Worm (Caenorhabditis elegans) whole organism, dauer: ENCODE results near the gene Y57G11C.20.
"Not testable (repeated sequence)": the region's sequence is repeated elsewhere in the genome, so short reads cannot be mapped to it uniquely, and the experiment has no call there.

ENCODE experiments used
- unc-62 ChIP-seq: sonication (generic microtip); optimal IDR thresholded peaks from 2 replicates; lab custom pipeline; 2017; ENCODE audit warnings: missing biosample characterization, missing genetic modification reagents, missing genetic modification characterization

Y57G11C.20 gene

DNA sequence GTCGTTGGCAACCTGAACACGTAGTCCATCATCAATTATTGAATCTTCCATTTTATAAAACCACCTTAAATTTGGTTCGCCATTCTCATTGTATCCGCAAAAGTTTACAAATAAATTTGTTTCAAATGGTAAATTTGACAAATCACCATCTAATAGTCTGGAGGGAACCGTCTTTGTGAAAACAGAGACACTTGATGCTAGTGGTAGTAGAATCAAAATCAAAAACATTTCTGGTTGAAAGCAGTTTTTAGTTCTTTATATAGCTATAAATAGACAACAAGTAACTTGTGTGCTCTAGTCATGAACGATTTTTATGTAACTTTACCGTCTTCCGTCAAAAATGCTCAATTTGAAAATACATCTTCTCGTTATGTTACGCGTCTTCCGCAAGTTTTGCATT lies at the start of gene Y57G11C.20:
TSS of gene Y57G11C.20 (plus strand) at position 301 of the 400 bp plus-strand sequence.
- TF ChIP-seq unc-62 (GFP tag; lab: Kevin White, UChicago) = not testable (repeated sequence)

DNA sequence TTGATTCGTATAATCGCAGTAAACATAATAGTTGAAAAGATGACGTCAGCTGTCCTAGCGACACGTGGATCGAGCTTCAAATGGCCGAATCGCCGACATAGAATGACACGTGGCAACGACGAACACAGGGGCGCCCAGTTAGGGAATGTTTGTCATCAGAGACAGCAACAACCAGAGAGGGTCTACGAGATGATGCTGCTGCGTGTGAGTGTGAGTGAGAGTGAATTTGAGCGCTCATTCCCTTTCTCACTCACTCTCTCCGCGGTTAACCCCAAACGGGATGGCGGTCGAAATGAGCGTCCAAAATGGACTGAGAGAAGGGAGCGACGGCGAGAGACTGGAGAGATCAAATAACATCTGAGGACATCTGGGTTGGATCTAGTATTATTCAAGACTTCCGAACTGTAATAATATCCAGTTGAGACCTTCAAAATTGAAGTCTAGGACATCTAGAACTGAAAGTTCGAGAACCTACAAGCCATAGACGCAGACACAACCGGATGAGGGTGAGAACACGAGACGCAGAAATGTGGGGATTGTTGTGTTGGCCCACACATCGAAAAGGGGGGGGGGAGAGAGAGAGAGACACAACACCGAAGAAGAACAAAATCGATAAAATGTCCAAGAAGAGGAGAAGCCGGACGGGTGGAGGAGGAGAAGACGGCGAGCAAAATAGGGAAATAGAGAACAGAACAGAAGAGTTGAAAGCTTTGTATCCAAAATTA lies 49.1 kb upstream of the Y57G11C.20 start:
- TF ChIP-seq unc-62 (GFP tag; lab: Kevin White, UChicago) = no peak

DNA sequence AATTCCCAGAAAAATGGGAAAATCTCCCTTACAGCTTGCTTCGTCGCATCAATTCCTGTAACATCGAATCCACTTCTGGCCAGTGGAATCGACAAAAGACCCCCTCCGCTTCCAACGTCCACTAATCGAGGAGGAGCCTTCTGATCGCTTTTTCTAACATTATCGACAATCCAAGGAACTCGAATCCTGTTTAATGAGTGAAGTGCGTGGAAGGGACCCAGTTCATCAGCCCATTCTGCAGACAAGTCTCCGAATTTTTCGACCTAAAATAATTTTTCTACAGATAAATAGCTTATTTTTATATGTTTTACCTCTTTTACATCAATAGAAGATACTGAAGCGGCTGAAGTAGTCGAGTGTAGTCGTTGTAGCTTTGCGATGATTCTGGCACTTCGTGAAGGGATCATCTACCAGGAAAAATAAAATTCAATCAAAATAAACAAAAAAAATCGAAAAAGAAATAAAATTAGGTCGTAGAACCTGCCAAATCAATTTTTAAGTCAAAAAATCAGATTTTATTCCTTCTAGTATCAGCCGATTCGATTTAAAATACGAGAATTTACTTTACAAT lies 47.2 kb upstream of the Y57G11C.20 start, which contains the start of gene coq-3:
TSS of gene coq-3 (minus strand) at position 407 of the 571 bp plus-strand sequence.
- TF ChIP-seq unc-62 (GFP tag; lab: Kevin White, UChicago) = no peak

DNA sequence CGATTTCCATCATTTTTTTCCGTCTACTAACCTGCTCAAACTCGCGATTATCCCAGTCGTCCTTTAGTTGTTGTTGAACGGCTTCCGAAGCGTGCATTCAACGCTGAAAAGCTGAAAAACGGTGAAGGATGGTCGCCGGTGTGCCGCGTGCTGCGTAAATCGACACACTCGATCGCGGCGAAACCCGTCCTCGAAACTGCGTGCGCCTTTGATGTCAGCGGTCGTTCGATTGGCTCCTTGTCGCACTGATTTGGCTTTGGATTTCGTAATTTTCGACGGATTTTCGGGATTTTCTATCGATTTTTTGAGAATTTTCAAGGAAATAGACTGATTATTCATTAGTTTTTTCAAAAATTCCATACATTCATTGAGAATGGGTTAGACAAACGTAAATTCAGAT lies 45.8 kb upstream of the Y57G11C.20 start, which contains the start of the genes Y57G11C.1147 and nuo-3:
TSS of gene Y57G11C.1147 (minus strand) at position 161 of the 400 bp plus-strand sequence.
TSS of gene nuo-3 (minus strand) at position 191 of the 400 bp plus-strand sequence.
- TF ChIP-seq unc-62 (GFP tag; lab: Kevin White, UChicago) = no peak

DNA sequence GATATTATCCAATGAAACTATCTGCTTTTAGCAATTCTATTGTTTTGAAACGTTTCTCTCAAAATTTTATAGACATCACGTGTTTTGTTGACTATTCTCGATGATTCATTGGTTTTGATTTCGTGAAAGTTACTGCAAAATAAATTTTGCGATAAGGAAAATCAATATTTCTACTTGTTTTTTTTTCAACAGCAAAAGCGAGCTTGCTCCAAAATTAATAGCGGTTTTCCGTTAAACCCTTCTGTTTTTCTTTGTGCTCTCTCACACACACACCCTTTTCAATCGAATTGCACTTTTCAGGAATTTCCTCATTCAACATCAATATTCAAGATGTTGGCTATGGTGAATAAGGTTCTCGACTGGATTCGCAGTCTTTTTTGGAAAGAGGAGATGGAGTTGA lies 45.3 kb upstream of the Y57G11C.20 start, which contains the start of gene arl-8:
TSS of gene arl-8 (plus strand) at position 301 of the 400 bp plus-strand sequence.
- TF ChIP-seq unc-62 (GFP tag; lab: Kevin White, UChicago) = no peak

DNA sequence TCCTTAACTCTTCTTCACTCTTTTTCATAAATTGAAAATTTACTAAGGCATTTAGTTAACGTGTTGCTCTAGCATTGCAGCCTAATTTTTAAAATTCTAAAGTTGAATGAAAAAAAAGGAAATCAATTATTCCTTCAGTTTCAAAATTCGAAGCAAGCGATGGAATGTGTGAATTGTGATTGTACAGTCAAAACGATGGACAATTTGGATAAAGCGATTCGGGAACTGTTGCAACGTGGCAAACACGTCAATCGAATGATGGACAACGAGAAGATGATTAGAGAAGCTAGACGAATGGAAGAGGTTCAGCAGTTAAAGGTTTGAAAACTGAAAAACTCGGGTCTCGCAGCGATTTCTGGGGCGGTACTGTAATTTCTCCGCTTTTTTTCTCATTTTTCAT lies 44.0 kb upstream of the Y57G11C.20 start, which contains the start of gene Y57G11C.14:
TSS of gene Y57G11C.14 (plus strand) at position 126 of the 400 bp plus-strand sequence.
- TF ChIP-seq unc-62 (GFP tag; lab: Kevin White, UChicago) = no peak

DNA sequence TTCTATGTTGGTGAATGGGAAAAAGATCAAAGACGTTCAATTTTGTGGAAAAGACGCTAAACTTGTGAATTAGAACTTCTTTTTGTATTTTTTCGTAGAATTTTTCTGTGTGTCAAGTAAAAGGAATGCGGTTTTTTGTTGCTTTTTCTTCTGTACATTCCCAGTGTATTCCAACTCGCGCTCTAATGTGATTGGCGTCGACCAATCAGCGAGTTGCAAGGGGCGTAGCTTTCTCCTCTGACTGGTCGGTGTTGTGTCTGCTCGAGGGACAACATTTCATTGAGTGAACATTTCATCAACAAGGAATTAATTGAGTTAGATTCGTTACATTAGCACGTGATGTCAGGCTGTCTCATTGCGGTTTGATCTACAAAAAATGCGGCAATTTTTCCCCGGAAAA lies 42.2 kb upstream of the Y57G11C.20 start:
- TF ChIP-seq unc-62 (GFP tag; lab: Kevin White, UChicago) = no peak

DNA sequence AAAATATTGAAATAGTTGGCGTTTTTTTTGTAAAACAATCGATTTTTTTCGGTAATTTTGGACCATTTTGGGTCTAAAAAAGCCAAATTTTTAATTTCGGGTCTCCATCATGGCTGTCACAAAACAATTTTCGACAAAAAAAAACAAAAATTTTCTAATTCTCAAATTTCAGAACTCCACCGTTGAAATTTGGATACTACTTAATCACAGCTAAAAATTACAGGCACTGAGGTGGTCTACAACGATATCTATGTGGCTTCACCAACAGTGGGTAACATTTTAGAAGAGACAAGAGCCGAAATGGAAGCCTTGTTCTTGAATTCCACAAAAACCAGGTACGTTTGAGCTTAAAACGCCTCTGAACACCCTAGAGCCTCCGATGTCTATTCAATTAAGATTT lies 40.8 kb upstream of the Y57G11C.20 start, which contains the start of gene Y57G11C.1142:
TSS of gene Y57G11C.1142 (plus strand) at position 301 of the 400 bp plus-strand sequence.
- no peak for TF ChIP-seq unc-62 (GFP tag; lab: Kevin White, UChicago)

DNA sequence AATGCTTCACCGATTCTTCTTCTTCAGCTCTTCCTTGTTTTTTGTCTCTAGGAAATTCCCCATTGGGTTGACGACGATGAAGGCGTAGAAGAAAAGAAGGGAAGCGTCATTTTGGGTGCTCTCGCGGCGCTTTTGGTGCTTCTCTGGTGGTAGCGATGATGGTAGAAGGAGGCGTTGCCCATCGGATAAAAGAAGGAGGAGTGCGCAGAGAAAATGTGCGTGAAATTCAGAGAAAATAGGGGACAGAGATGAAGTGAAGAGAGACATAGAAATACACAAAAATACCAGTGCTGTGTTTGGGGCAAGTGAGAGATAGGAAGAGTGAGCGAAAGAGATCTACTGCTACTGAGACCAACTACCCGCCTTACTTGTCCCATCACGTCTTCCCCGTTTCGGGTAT lies 36.3 kb upstream of the Y57G11C.20 start, which contains the start of gene oig-5:
TSS of gene oig-5 (plus strand) at position 301 of the 400 bp plus-strand sequence.
- no peak for TF ChIP-seq unc-62 (GFP tag; lab: Kevin White, UChicago)

DNA sequence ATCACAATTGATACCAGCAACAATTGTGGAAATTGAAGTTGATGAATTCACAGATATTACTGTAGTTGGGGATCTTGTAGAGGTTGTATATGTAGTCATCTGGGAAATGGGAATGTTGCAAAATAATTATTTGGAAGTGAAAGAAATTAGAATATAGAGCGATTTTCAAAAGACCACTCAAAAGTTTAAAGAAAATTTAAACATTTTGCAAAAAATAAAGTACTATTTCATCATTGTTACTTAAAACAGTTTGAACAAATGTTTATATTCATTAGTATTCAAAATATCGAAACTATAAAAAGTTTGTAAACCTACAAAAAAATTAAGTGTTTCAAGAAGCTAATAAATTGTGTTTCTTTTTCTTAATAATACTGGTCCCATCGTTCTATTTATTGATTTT lies 26.9 kb upstream of the Y57G11C.20 start, which contains the start of gene Y57G11C.46:
TSS of gene Y57G11C.46 (minus strand) at position 101 of the 400 bp plus-strand sequence.
- TF ChIP-seq unc-62 (GFP tag; lab: Kevin White, UChicago) = no peak

DNA sequence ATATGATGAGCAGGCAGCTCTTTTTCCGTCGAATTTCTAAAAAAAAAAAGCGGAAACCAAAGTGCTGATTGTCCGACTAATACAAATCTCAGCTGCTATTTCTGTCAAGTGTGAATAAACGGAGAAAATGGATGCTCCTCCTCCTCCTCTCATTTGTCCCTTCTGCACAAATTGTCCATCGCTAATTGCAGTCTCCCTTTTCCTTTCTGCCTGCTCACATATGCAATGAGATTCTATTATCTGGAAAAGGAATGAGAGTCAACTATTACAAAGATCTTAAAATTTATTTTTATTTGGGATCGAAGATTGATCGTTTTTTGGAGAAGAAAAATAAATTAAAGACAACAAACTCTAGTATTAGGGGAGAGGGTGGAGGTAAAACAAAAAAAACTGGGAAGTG lies 20.9 kb upstream of the Y57G11C.20 start:
- TF ChIP-seq unc-62 (GFP tag; lab: Kevin White, UChicago) = no peak

DNA sequence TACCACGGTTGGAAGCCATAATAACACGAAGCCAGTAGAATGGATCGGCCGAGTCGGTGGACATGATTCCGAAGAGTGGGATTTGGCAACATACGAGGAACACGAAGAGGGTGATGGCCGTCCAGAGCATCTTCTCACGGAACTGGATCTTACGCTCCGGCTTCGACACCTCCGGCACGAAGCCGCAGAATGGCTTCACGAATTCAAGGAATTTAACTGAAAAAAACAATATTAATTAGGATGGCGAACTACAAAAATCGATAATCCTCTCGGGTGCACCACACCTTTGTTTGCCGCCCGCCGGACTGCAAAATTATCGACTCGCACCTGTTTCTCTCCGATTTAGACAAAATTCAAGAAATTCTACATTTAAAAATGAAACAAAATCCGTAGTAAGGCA lies 19.0 kb upstream of the Y57G11C.20 start:
- no peak for TF ChIP-seq unc-62 (GFP tag; lab: Kevin White, UChicago)

DNA sequence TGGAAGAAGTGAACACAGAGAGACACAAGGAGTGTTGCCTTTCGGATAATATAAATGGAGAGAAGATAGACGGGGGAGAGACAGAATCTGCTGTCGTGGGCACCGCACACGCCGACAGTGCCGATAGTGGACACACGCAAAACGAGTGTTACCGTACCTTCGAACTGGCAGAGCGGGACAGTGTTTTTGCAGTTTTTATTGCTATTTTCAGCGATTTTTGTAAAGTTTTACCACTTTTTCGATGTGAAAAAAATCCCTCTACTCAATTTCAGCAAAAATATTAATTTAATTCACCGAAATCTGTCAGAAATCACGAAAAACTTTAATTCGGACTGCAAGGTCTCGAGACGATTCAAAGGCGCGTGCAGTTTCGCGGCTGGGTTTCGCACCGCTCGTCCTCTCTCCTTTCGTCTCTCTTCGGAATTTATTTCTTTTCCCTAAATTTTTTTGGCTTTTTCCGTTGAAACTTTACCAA lies 18.2 kb upstream of the Y57G11C.20 start, which contains the start of gene sec-61.A:
TSS of gene sec-61.A (minus strand) at position 387 of the 475 bp plus-strand sequence.
- TF ChIP-seq unc-62 (GFP tag; lab: Kevin White, UChicago) = no peak

DNA sequence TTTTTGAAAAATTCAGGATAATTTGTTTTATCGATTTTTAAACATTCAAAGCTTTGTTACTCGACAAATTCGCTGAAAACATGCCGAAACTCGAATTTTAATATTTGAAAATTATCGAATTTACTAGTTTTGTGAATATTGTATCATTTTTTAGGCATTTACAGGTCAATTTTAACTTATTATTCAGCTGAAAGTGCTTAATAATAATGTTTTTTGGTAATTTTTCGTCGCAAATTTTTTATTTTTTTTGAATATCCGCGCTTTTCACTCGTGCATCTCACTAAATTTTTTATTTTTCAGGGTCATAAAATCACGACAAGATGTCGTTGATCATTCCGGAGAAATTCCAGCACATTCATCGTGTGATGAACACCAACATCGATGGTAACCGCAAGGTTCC lies 17.8 kb upstream of the Y57G11C.20 start, which contains the start of gene rps-18:
TSS of gene rps-18 (plus strand) at position 301 of the 400 bp plus-strand sequence.
- TF ChIP-seq unc-62 (GFP tag; lab: Kevin White, UChicago) = no peak

DNA sequence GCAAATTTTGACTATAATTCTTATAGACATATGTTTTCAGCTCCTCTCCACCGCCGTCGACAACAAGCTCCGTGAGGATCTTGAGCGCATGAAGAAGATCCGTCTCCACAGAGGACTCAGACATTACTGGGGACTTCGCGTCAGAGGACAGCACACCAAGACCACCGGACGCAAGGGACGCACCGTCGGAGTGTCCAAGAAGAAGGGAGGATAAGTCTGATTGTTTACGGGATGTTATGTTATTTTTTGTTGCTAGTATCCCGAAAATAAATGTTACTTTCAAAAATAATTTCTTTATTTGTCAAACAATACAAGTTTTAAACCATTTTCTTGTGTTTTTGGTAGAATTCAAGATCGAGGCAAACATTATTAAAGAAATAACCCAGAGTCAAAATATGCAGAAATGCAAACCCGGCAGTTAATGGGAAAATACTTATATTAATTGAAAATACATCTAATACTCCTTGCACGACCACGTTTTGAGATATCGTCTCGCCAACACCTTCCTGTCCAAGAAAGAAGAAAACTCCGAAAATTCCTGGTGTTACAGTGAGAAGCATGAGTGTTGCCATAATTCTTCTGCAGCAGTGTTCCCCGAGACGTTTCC lies 16.9 kb upstream of the Y57G11C.20 start:
- TF ChIP-seq unc-62 (GFP tag; lab: Kevin White, UChicago) = no peak
